Worm (Caenorhabditis elegans): ENCODE measurements around the gene col-10.

- no peak for TF ChIP-seq fkh-10 (GFP tag; optimal IDR thresholded peaks at IDR 0.05)
- TF ChIP-seq ceh-82 (tag; optimal IDR thresholded peaks at IDR 0.05), result no peak
- no peak for TF ChIP-seq zag-1 (tag; optimal IDR thresholded peaks at IDR 0.05)
- TF ChIP-seq R02D3.7 (tag; optimal IDR thresholded peaks at IDR 0.05), result no peak
- TF ChIP-seq ces-1 (GFP tag; optimal IDR thresholded peaks at IDR 0.05), result no peak
- TF ChIP-seq ama-1 (optimal IDR thresholded peaks at IDR 0.05), result no peak
- TF ChIP-seq unc-62 (GFP tag; optimal IDR thresholded peaks at IDR 0.05 in 1 of 2), result no peak
- TF ChIP-seq unc-62 (tag; optimal IDR thresholded peaks at IDR 0.05), result no peak
- TF ChIP-seq aha-1 (tag), result no peak
- no peak for TF ChIP-seq nhr-76 (tag; optimal IDR thresholded peaks at IDR 0.05)
- TF ChIP-seq snpc-4 (tag; optimal IDR thresholded peaks at IDR 0.05), result no peak
- TF ChIP-seq saeg-2 (GFP tag; IDR thresholded peaks at IDR 0.05), result no peak
Observed at ce11 chrV:9173789-9174188, 8.7 kb upstream of the col-10 start, which contains the start of gene pqn-16.
